Worm (Caenorhabditis elegans): Measurements from ENCODE around the gene rhgf-1.

ce11 chrX:10727696-10728095, 16.0 kb upstream of the rhgf-1 start:
- TF ChIP-seq pha-4 (tag; optimal IDR thresholded peaks at IDR 0.05) (no peak), fkh-10 (GFP tag; optimal IDR thresholded peaks at IDR 0.05) (no peak), unc-86 (tag; optimal IDR thresholded peaks at IDR 0.05) (no peak), ceh-22 (tag; optimal IDR thresholded peaks at IDR 0.05) (no peak), pqm-1 (tag; optimal IDR thresholded peaks at IDR 0.05) (no peak), Y22D7AL.16 (tag; optimal IDR thresholded peaks at IDR 0.05) (no peak), nhr-11 (tag; optimal IDR thresholded peaks at IDR 0.05) (no peak), nfya-1 (tag; optimal IDR thresholded peaks at IDR 0.05) (no peak), lim-6 (tag; optimal IDR thresholded peaks at IDR 0.05) (no peak), pha-2 (tag; optimal IDR thresholded peaks at IDR 0.05) (no peak)
